Worm (Caenorhabditis elegans): ENCODE data around the gene oac-52.
A peak's percentile ranks its signal among the peaks of the same experiment; 100 is the strongest.

DNA sequence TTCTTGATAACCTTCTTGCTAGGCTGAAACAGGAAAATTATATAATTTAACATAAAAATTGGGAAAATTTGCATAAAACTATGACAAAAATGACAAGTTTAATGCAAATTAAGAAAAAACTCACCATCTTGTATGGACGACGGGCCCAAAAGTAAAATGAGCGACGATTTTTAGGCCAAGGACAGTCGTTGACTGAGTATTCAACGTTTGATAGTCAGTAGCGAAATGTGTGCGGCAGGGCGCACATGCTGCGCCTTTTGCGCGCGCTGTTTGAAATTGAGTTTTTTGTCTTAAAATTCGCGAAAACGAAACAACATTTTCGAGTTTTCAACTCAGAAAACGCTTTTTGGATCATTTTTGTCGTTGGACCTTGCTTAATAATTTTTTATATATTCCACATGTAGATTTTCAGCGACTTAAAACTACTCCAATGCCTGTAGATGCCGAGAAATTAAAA lies 44.1 kb upstream of the oac-52 start, which contains the start of the genes rpl-7A and set-21:
- TF ChIP-seq W03F9.2 (tag; optimal IDR thresholded peaks at IDR 0.05) (peak; percentile 79), him-1 (tag; optimal IDR thresholded peaks at IDR 0.05) (peak; percentile 73), dao-5 (tag; optimal IDR thresholded peaks at IDR 0.05) (no peak)
